Worm (Caenorhabditis elegans) whole organism, mixed stage, embryonic: ENCODE measurements around the gene srj-33.
A peak's percentile ranks its signal among the peaks of the same experiment; 100 is the strongest.

Experiments used
- M03D4.4 ChIP-seq: sonication (generic microtip); optimal IDR thresholded peaks from 2 replicates; lab custom pipeline; 2017; ENCODE audit warnings: mild to moderate bottlenecking, missing genetic modification characterization, missing compliant biosample characterization
- bed-3 ChIP-seq: fragments of 200-800 bp; sonication (Bioruptor generic); optimal IDR thresholded peaks from 3 replicates; lab custom pipeline; 2018; ENCODE audit warnings: mild to moderate bottlenecking, missing genetic modification characterization, moderate library complexity, missing compliant biosample characterization
- blmp-1 ChIP-seq: fragments of 150-350 bp; optimal IDR thresholded peaks from 2 replicates; lab custom pipeline; 2014; ENCODE audit warnings: missing biosample characterization, missing genetic modification characterization
- ceh-39 ChIP-seq: fragments of 150-350 bp; optimal IDR thresholded peaks from 2 replicates; lab custom pipeline; 2014; ENCODE audit warnings: missing biosample characterization, missing genetic modification characterization
- ceh-43 ChIP-seq: fragments of 200-800 bp; sonication (Bioruptor generic); optimal IDR thresholded peaks from 2 replicates; lab custom pipeline; 2018; ENCODE audit warnings: mild to moderate bottlenecking, missing genetic modification characterization, moderate library complexity, missing compliant biosample characterization
- ceh-83 ChIP-seq: fragments of 200-800 bp; sonication (Bioruptor generic); optimal IDR thresholded peaks from 2 replicates; lab custom pipeline; 2018; ENCODE audit warnings: mild to moderate bottlenecking, missing genetic modification characterization, missing compliant biosample characterization
- ces-1 ChIP-seq: fragments of 150-350 bp; optimal IDR thresholded peaks from 2 replicates; lab custom pipeline; 2014; ENCODE audit warnings: missing biosample characterization, missing genetic modification reagents, missing genetic modification characterization
- cnd-1 ChIP-seq: fragments of 200-800 bp; sonication (Bioruptor generic); optimal IDR thresholded peaks from 2 replicates; lab custom pipeline; 2018; ENCODE audit warnings: mild to moderate bottlenecking, missing genetic modification characterization, missing compliant biosample characterization
- drap-1 ChIP-seq: fragments of 200-800 bp; sonication (Bioruptor generic); optimal IDR thresholded peaks from 3 replicates; lab custom pipeline; 2018; ENCODE audit warnings: mild to moderate bottlenecking, missing genetic modification characterization, missing compliant biosample characterization
- elt-3 ChIP-seq: fragments of 150-350 bp; optimal IDR thresholded peaks from 2 replicates; lab custom pipeline; 2014; ENCODE audit warnings: missing biosample characterization, missing genetic modification characterization
- flh-1 ChIP-seq: fragments of 200-800 bp; sonication (Bioruptor generic); optimal IDR thresholded peaks from 2 replicates; lab custom pipeline; 2018; ENCODE audit warnings: mild to moderate bottlenecking, missing genetic modification characterization, moderate library complexity, missing compliant biosample characterization
- ham-2 ChIP-seq: fragments of 200-800 bp; sonication (Bioruptor generic); optimal IDR thresholded peaks from 2 replicates; lab custom pipeline; 2018; ENCODE audit warnings: mild to moderate bottlenecking, missing genetic modification characterization, missing compliant biosample characterization
- hlh-1 ChIP-seq: fragments of 150-350 bp; optimal IDR thresholded peaks from 2 replicates; lab custom pipeline; 2014; ENCODE audit warnings: missing biosample characterization, missing genetic modification reagents, missing genetic modification characterization
- lin-13 ChIP-seq: fragments of 150-350 bp; optimal IDR thresholded peaks from 2 replicates; lab custom pipeline; 2014; ENCODE audit warnings: missing biosample characterization, missing genetic modification characterization
- lsy-2 ChIP-seq: fragments of 150-350 bp; optimal IDR thresholded peaks from 2 replicates; lab custom pipeline; 2014; ENCODE audit warnings: missing biosample characterization, missing genetic modification characterization
- mab-5 ChIP-seq: fragments of 150-350 bp; optimal IDR thresholded peaks from 2 replicates; lab custom pipeline; 2014; ENCODE audit warnings: missing biosample characterization, missing genetic modification characterization
- mep-1 ChIP-seq: fragments of 150-350 bp; optimal IDR thresholded peaks from 2 replicates; lab custom pipeline; 2017; ENCODE audit warnings: missing biosample characterization, missing genetic modification reagents, missing genetic modification characterization, inconsistent platforms
- mls-2 ChIP-seq: sonication (generic microtip); optimal IDR thresholded peaks from 2 replicates; lab custom pipeline; 2016; ENCODE audit warnings: mild to moderate bottlenecking, missing genetic modification characterization, moderate library complexity, missing compliant biosample characterization
- nhr-12 ChIP-seq: fragments of 150-350 bp; optimal IDR thresholded peaks from 2 replicates; lab custom pipeline; 2014; ENCODE audit warnings: missing biosample characterization, missing genetic modification characterization
- nhr-2 ChIP-seq: fragments of 150-350 bp; optimal IDR thresholded peaks from 2 replicates; lab custom pipeline; 2014; ENCODE audit warnings: missing biosample characterization, missing genetic modification characterization
- nhr-237 ChIP-seq: fragments of 150-350 bp; optimal IDR thresholded peaks from 2 replicates; lab custom pipeline; 2014; ENCODE audit warnings: missing biosample characterization, missing genetic modification characterization
- nhr-76 ChIP-seq: sonication (generic microtip); optimal IDR thresholded peaks from 2 replicates; lab custom pipeline; 2017; ENCODE audit warnings: missing biosample characterization, missing genetic modification characterization
- snpc-4 ChIP-seq: fragments of 150-350 bp; optimal IDR thresholded peaks from 2 replicates; lab custom pipeline; 2014; ENCODE audit warnings: missing biosample characterization, missing genetic modification characterization
- sptf-1 ChIP-seq: sonication (generic microtip); optimal IDR thresholded peaks from 2 replicates; lab custom pipeline; 2017; ENCODE audit warnings: mild to moderate bottlenecking, missing genetic modification characterization, moderate library complexity, missing compliant biosample characterization
- tbx-8 ChIP-seq: fragments of 200-800 bp; sonication (Bioruptor generic); optimal IDR thresholded peaks from 2 replicates; lab custom pipeline; 2018; ENCODE audit warnings: mild to moderate bottlenecking, missing genetic modification characterization, moderate library complexity, missing compliant biosample characterization
- unc-120 ChIP-seq: sonication (generic microtip); optimal IDR thresholded peaks from 2 replicates; lab custom pipeline; 2017; ENCODE audit warnings: missing genetic modification characterization, missing compliant biosample characterization; ENCODE audit not compliant: poor library complexity, severe bottlenecking
- unc-39 ChIP-seq: fragments of 150-350 bp; optimal IDR thresholded peaks from 2 replicates; lab custom pipeline; 2014; ENCODE audit warnings: missing biosample characterization, missing genetic modification characterization
- unc-62 ChIP-seq: fragments of 150-350 bp; optimal IDR thresholded peaks from 2 replicates; lab custom pipeline; 2014; ENCODE audit warnings: missing biosample characterization, missing genetic modification reagents, missing genetic modification characterization
- zip-8 ChIP-seq: fragments of 150-350 bp; optimal IDR thresholded peaks from 2 replicates; lab custom pipeline; 2014; ENCODE audit warnings: missing biosample characterization, missing genetic modification characterization
- ztf-11 ChIP-seq: fragments of 150-350 bp; optimal IDR thresholded peaks from 2 replicates; lab custom pipeline; 2014; ENCODE audit warnings: missing biosample characterization, missing genetic modification characterization

The srj-33 gene

DNA sequence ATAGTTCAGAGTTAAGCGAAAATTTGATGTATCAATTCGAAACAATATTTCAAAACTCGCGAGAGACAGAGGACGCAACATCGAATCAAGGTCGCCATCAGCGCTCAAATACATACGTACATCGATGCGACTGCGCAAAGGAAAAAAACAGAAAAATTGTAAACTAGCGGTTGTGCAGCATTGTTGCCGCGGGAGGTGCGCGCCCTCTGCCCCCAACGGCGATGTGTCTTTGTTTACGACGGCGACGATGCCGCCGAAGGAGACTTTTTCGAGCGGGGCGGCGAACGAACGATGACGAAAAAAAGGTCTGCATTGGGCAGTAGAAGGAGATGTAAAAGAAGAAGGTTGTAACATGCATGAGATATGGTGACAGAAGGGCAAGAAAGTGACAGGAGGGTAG, 25.6 kb upstream of the srj-33 start:
- TF ChIP-seq nhr-2 (tag; lab: Kevin White, UChicago): no peak
- no peak for TF ChIP-seq snpc-4 (tag; lab: Kevin White, UChicago)
- no peak for TF ChIP-seq lin-13 (tag; lab: Kevin White, UChicago)
- TF ChIP-seq sptf-1 (tag; lab: Kevin White, UChicago): no peak
- TF ChIP-seq M03D4.4 (tag; lab: Kevin White, UChicago): no peak
- TF ChIP-seq ceh-43 (GFP tag; lab: Kevin White, UChicago): no peak
- TF ChIP-seq blmp-1: no peak
- TF ChIP-seq cnd-1 (tag; lab: Kevin White, UChicago): no peak
- no peak for TF ChIP-seq unc-62
- no peak for TF ChIP-seq drap-1
- TF ChIP-seq ztf-11 (tag; lab: Kevin White, UChicago): no peak
- TF ChIP-seq tbx-8 (GFP tag; lab: Kevin White, UChicago): no peak
- TF ChIP-seq, all 35 proteins: peak for 0

ce11 chrV:9962394-9962793, 25.1 kb upstream of the srj-33 start, which contains the start of gene madf-4:
Gene madf-4, minus strand, starts transcription at chrV:9962494.
- TF ChIP-seq lsy-2 (no peak), elt-3 (tag; lab: Kevin White, UChicago) (no peak), mab-5 (tag; lab: Kevin White, UChicago) (no peak), tbx-8 (GFP tag; lab: Kevin White, UChicago) (no peak), sptf-1 (tag; lab: Kevin White, UChicago) (no peak)

DNA sequence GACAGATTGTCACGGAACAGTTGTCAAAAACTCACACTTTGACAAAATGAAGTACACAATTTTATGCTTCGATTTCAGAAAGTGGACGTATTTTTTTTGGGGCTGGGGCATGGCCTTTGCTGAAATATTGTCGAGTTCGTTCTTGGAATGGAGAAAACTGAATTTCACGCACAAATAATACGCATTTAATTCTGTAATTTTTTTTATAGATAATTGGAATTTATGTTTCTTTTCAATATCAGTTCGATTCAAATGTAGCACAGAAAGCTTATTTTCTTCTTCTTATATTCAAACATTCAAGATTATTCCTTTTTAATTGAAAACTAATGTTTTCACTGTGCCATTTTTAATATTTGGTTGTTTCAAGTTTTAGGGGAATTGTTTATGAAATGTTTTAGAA, 23.0 kb upstream of the srj-33 start, which contains the start of gene T07C12.10:
Gene T07C12.10, minus strand, starts transcription at position 101 of the 400 bp plus-strand sequence.
- TF ChIP-seq sptf-1 (tag; lab: Kevin White, UChicago) (no peak), zip-8 (tag; lab: Kevin White, UChicago) (no peak), ztf-11 (tag; lab: Kevin White, UChicago) (no peak), blmp-1 (no peak), lsy-2 (no peak), mep-1 (tag; lab: Kevin White, UChicago) (no peak)
- TF ChIP-seq, all 35 proteins: peak for 0

DNA sequence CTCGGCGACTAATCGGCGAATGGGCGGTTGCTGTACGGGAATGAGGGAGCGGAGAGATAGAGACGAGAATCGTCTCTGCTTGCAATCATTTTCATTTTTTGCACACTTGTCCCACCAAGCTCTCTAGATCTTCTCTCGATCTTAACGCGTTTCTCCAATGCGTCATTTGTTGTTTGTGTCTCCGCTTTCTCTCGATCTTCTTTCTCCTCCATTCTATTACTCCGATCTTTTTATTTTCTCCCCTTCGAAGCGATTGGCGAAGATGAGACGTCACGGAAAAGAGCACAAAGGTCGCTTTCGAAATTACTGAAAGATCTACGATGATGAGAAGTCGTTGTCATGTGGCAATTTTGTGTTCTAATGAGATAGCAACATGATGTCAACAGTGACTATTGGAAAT, 21.3 kb upstream of the srj-33 start:
- TF ChIP-seq mls-2 (tag; lab: Kevin White, UChicago) (no peak), unc-120 (peak; percentile 66), nhr-76 (tag; lab: Kevin White, UChicago) (no peak), mab-5 (tag; lab: Kevin White, UChicago) (peak; percentile 35), unc-62 (peak; percentile 66), hlh-1 (tag; lab: Kevin White, UChicago) (peak; percentile 98)

ce11 chrV:9958231-9958630, 20.9 kb upstream of the srj-33 start, which contains the start of gene anmt-3:
Gene anmt-3, minus strand, starts transcription at chrV:9958331.
- TF ChIP-seq elt-3 (tag; lab: Kevin White, UChicago): no peak
- no peak for TF ChIP-seq nhr-237
- no peak for TF ChIP-seq mep-1 (tag; lab: Kevin White, UChicago)
- no peak for TF ChIP-seq ceh-39
- TF ChIP-seq bed-3 (GFP tag; lab: Kevin White, UChicago): no peak
- TF ChIP-seq lin-13 (tag; lab: Kevin White, UChicago): no peak
- no peak for TF ChIP-seq lsy-2

DNA sequence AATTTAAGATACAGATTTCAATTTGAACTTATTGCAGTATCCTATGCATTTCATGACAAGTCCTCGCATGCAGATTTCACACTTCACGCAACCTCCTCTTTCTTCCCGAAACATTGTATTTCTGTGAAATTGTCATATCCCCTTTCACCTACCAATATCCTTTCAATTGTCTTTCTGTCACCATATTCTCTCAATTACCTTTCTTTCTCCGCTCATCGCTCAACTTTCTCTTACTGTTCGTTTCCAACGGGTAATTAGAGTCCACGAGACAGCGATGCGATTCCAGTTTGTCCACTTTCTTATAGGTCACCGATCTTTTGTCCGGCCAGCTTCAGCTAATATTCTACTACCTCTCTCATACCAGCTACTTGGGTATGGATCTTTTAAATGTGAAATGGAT, 15.1 kb upstream of the srj-33 start, which contains the start of gene mam-5:
Gene mam-5, plus strand, starts transcription at position 304 of the 400 bp plus-strand sequence.
- TF ChIP-seq nhr-12 (tag; lab: Kevin White, UChicago): no peak
- peak; percentile 56 for TF ChIP-seq blmp-1

- TF ChIP-seq lsy-2 (no peak), ham-2 (GFP tag; lab: Kevin White, UChicago) (no peak), mab-5 (tag; lab: Kevin White, UChicago) (no peak), unc-120 (no peak), nhr-2 (tag; lab: Kevin White, UChicago) (no peak), nhr-76 (tag; lab: Kevin White, UChicago) (no peak), unc-39 (tag; lab: Kevin White, UChicago) (no peak), zip-8 (tag; lab: Kevin White, UChicago) (no peak), ceh-83 (GFP tag; lab: Kevin White, UChicago) (no peak), nhr-237 (no peak), flh-1 (no peak), tbx-8 (GFP tag; lab: Kevin White, UChicago) (no peak), ces-1 (GFP tag; lab: Kevin White, UChicago) (no peak), cnd-1 (tag; lab: Kevin White, UChicago) (no peak), ceh-43 (GFP tag; lab: Kevin White, UChicago) (no peak), sptf-1 (tag; lab: Kevin White, UChicago) (no peak)
Observed at ce11 chrV:9950861-9951260, 13.5 kb upstream of the srj-33 start, which contains the start of gene ttr-46. Gene ttr-46, plus strand, starts transcription at chrV:9951233.
